Fruit fly (Drosophila melanogaster) whole organism, adult: ENCODE measurements around the gene Sgs1.

Source experiments
- CG11617 ChIP-seq: fragments of 200-800 bp; sonication (Bioruptor generic); optimal IDR thresholded peaks from 2 replicates; lab custom pipeline; 2017; ENCODE audit warnings: mild to moderate bottlenecking, missing biosample characterization, missing genetic modification reagents, missing genetic modification characterization
- CG12768 ChIP-seq: fragments of 200-800 bp; sonication (Bioruptor generic); optimal IDR thresholded peaks from 2 replicates; lab custom pipeline; 2017; ENCODE audit warnings: missing biosample characterization, missing genetic modification characterization, mild to moderate bottlenecking, moderate library complexity, missing genetic modification reagents
- CG14711 ChIP-seq: fragments of 200-800 bp; sonication (Bioruptor generic); optimal IDR thresholded peaks from 2 replicates; lab custom pipeline; 2018; ENCODE audit warnings: missing biosample characterization, mild to moderate bottlenecking, missing genetic modification characterization, moderate library complexity
- CG1620 ChIP-seq: fragments of 200-800 bp; sonication (Bioruptor generic); optimal IDR thresholded peaks from 2 replicates; lab custom pipeline; 2016; ENCODE audit warnings: missing biosample characterization, missing genetic modification characterization
- CG33017 ChIP-seq: fragments of 200-800 bp; sonication (Bioruptor generic); optimal IDR thresholded peaks from 2 replicates; lab custom pipeline; 2018; ENCODE audit warnings: missing biosample characterization, mild to moderate bottlenecking, missing genetic modification characterization, moderate library complexity
- Clk ChIP-seq: fragments of 200-800 bp; sonication (Bioruptor generic); optimal IDR thresholded peaks from 2 replicates; lab custom pipeline; 2017; ENCODE audit warnings: missing biosample characterization, missing genetic modification characterization
- cnc ChIP-seq, 2 experiments: fragments of >200 bp; optimal IDR thresholded peaks; 2 replicates each; lab custom pipeline; 2017
- ovo ChIP-seq: fragments of 200-800 bp; sonication (Bioruptor generic); optimal IDR thresholded peaks from 2 replicates; lab custom pipeline; 2016; ENCODE audit warnings: missing biosample characterization, missing genetic modification characterization
- pad ChIP-seq: fragments of 200-800 bp; sonication (Bioruptor generic); optimal IDR thresholded peaks from 3 replicates; lab custom pipeline; 2017; ENCODE audit warnings: missing biosample characterization, missing genetic modification characterization, mild to moderate bottlenecking, moderate library complexity, missing genetic modification reagents

DNA sequence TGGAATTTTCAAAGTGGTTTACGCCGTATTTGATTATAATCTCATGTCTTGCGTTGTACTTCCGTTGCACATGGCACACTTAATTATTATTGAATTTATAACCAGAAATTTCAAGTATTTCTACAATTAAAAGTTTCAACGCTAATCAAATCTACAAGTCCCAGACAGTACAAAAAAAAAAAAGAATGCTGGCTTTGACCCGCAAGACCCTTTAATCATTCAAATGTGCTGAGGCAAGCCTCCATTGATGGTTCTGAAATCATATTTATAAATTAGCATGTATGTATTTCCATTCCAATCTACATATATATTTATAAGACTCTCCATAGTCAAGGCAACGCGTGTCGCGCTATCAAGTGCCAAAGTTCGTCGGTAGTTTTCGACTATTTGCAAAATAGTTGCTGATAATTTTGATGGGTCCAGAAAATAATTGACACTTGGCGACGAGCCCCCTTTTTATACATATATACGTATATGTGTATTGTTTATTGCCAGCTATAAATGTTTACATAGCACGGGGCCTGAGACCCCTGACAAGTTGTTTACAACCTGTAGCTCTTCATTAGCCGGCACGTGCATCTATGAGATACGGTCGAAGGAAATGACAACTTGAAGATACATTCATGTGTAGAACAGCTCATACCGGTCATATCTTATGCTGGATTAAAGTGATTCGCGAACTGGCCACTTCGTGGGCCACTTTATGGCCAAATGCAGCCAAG lies 40.6 kb upstream of the Sgs1 start:
- TF ChIP-seq CG33017 (tag; lab: Kevin White, UChicago), result no peak
- no peak for TF ChIP-seq CG14711 (tag; lab: Kevin White, UChicago)
- no peak for TF ChIP-seq Clk (GFP tag; lab: Kevin White, UChicago)
- no peak for TF ChIP-seq CG11617 (GFP tag; lab: Kevin White, UChicago)
- no peak for TF ChIP-seq cnc (optimal IDR thresholded peaks at IDR 0.05; lab: Kevin White, UChicago)
- TF ChIP-seq CG12768 (GFP tag; lab: Kevin White, UChicago), result peak; percentile 32
- TF ChIP-seq CG1620, result no peak
- no peak for TF ChIP-seq pad (GFP tag; lab: Kevin White, UChicago)
- TF ChIP-seq ovo (GFP tag; lab: Kevin White, UChicago), result no peak
